Worm (Caenorhabditis elegans) whole organism, early embryonic: Measurements from ENCODE around the gene bus-17.

Experiments used
- B0310.2 ChIP-seq: sonication (generic microtip); optimal IDR thresholded peaks from 2 replicates; lab custom pipeline; 2016; ENCODE audit warnings: mild to moderate bottlenecking, missing genetic modification characterization, missing compliant biosample characterization
- F13C5.2 ChIP-seq: sonication (generic microtip); optimal IDR thresholded peaks from 2 replicates; lab custom pipeline; 2017; ENCODE audit warnings: mild to moderate bottlenecking, missing genetic modification characterization, inconsistent platforms, missing compliant biosample characterization
- aly-1 ChIP-seq: sonication (generic microtip); optimal IDR thresholded peaks from 2 replicates; lab custom pipeline; 2016; ENCODE audit warnings: missing genetic modification characterization, missing compliant biosample characterization
- ama-1 ChIP-seq: fragments of 150-350 bp; optimal IDR thresholded peaks from 2 replicates; lab custom pipeline; 2014
- ceh-13 ChIP-seq: fragments of 200-800 bp; sonication (Bioruptor generic); optimal IDR thresholded peaks from 2 replicates; lab custom pipeline; 2018; ENCODE audit warnings: mild to moderate bottlenecking, missing genetic modification characterization, missing compliant biosample characterization
- ceh-36 ChIP-seq: sonication (generic microtip); optimal IDR thresholded peaks from 2 replicates; lab custom pipeline; 2016; ENCODE audit warnings: missing genetic modification characterization, inconsistent platforms, missing compliant biosample characterization
- ets-7 ChIP-seq: sonication (generic microtip); optimal IDR thresholded peaks from 2 replicates; lab custom pipeline; 2016; ENCODE audit warnings: missing genotype, missing genetic modification characterization, missing compliant biosample characterization
- flt-1 ChIP-seq: fragments of 200-800 bp; sonication (Bioruptor generic); IDR thresholded peaks from 2 replicates; pipeline ENCODE4 v1.3.6; 2022; ENCODE audit warnings: missing genetic modification characterization, missing compliant biosample characterization
- hmbx-1 ChIP-seq: sonication (generic microtip); optimal IDR thresholded peaks from 2 replicates; lab custom pipeline; 2016; ENCODE audit warnings: mild to moderate bottlenecking, missing genetic modification characterization, missing compliant biosample characterization
- hmg-4 ChIP-seq: fragments of 200-800 bp; sonication (Bioruptor generic); optimal IDR thresholded peaks from 2 replicates; lab custom pipeline; 2018; ENCODE audit warnings: mild to moderate bottlenecking, missing genetic modification characterization, missing compliant biosample characterization
- hnd-1 ChIP-seq: sonication (generic microtip); optimal IDR thresholded peaks from 2 replicates; lab custom pipeline; 2016; ENCODE audit warnings: missing genetic modification characterization, missing compliant biosample characterization
- pes-1 ChIP-seq: fragments of 200-800 bp; sonication (Bioruptor generic); IDR thresholded peaks from 2 replicates; pipeline ENCODE4 v1.3.6; 2022; ENCODE audit warnings: missing genetic modification reagents, missing genetic modification characterization, missing compliant biosample characterization
- scrt-1 ChIP-seq: fragments of 200-800 bp; sonication (Bioruptor generic); IDR thresholded peaks from 2 replicates; pipeline ENCODE4 v1.3.6; 2022; ENCODE audit warnings: missing genetic modification characterization, missing compliant biosample characterization
- sea-1 ChIP-seq: fragments of 200-800 bp; sonication (Bioruptor generic); conservative IDR thresholded peaks from 2 replicates; pipeline ENCODE4 v1.3.6; 2022; ENCODE audit warnings: missing genetic modification characterization, missing compliant biosample characterization
- tbx-11 ChIP-seq: fragments of 200-800 bp; sonication (Bioruptor generic); IDR thresholded peaks from 2 replicates; pipeline ENCODE4 v1.3.6; 2022; ENCODE audit warnings: missing genetic modification characterization, missing compliant biosample characterization
- tbx-37 ChIP-seq: fragments of 200-800 bp; sonication (Bioruptor generic); conservative IDR thresholded peaks from 2 replicates; pipeline ENCODE4 v1.3.6; 2022; ENCODE audit warnings: missing genetic modification reagents, missing genetic modification characterization, missing compliant biosample characterization
- tra-4 ChIP-seq: sonication (generic microtip); optimal IDR thresholded peaks from 2 replicates; lab custom pipeline; 2017; ENCODE audit warnings: missing genetic modification characterization, missing compliant biosample characterization

bus-17 gene

ce11 chrX:15794977-15795376 is 28.8 kb upstream of the bus-17 start, which contains the start of gene Y7A5A.10:
Y7A5A.10 (minus strand) TSS chrX:15795077.
- no peak for TF ChIP-seq ama-1 (lab: Kevin White, UChicago)
- TF ChIP-seq hnd-1 (tag; lab: Kevin White, UChicago) = no peak
- no peak for TF ChIP-seq tra-4 (tag; lab: Kevin White, UChicago)
- no peak for TF ChIP-seq pes-1
- no peak for TF ChIP-seq scrt-1
- no peak for TF ChIP-seq ceh-13 (GFP tag; lab: Kevin White, UChicago)
- TF ChIP-seq sea-1 (GFP tag; lab: Robert Waterston, UW) = no peak
- no peak for TF ChIP-seq flt-1 (GFP tag; lab: Robert Waterston, UW)
- TF ChIP-seq tbx-11 (GFP tag; lab: Robert Waterston, UW) = no peak
- no peak for TF ChIP-seq aly-1 (tag; lab: Kevin White, UChicago)
- no peak for TF ChIP-seq ceh-36 (tag; lab: Kevin White, UChicago)
- TF ChIP-seq ets-7 (tag; lab: Kevin White, UChicago) = no peak
- TF ChIP-seq F13C5.2 (tag; lab: Kevin White, UChicago) = no peak
- TF ChIP-seq hmbx-1 (tag; lab: Kevin White, UChicago) = no peak
- TF ChIP-seq B0310.2 = no peak
- no peak for TF ChIP-seq tbx-37 (GFP tag; lab: Robert Waterston, UW)
- no peak for TF ChIP-seq hmg-4 (GFP tag; lab: Kevin White, UChicago)

ce11 chrX:15786726-15787125 is 20.6 kb upstream of the bus-17 start, which contains the start of gene Y7A5A.5:
Y7A5A.5 (minus strand) TSS chrX:15786826.
- TF ChIP-seq sea-1 (GFP tag; lab: Robert Waterston, UW) (no peak), hnd-1 (tag; lab: Kevin White, UChicago) (no peak), F13C5.2 (tag; lab: Kevin White, UChicago) (no peak), ama-1 (lab: Kevin White, UChicago) (no peak), hmbx-1 (tag; lab: Kevin White, UChicago) (no peak), aly-1 (tag; lab: Kevin White, UChicago) (no peak), ets-7 (tag; lab: Kevin White, UChicago) (no peak), tbx-37 (GFP tag; lab: Robert Waterston, UW) (no peak), flt-1 (GFP tag; lab: Robert Waterston, UW) (no peak), pes-1 (no peak), tra-4 (tag; lab: Kevin White, UChicago) (no peak), scrt-1 (no peak), ceh-36 (tag; lab: Kevin White, UChicago) (no peak), tbx-11 (GFP tag; lab: Robert Waterston, UW) (no peak), B0310.2 (no peak), ceh-13 (GFP tag; lab: Kevin White, UChicago) (no peak), hmg-4 (GFP tag; lab: Kevin White, UChicago) (no peak)

ce11 chrX:15784570-15784969 is 18.4 kb upstream of the bus-17 start, which contains the start of gene Y7A5A.3:
Y7A5A.3 (minus strand) TSS chrX:15784670.
- TF ChIP-seq aly-1 (tag; lab: Kevin White, UChicago) (no peak), pes-1 (no peak)

- TF ChIP-seq hmbx-1 (tag; lab: Kevin White, UChicago) (no peak), hnd-1 (tag; lab: Kevin White, UChicago) (no peak), F13C5.2 (tag; lab: Kevin White, UChicago) (no peak)
Observed at ce11 chrX:15782027-15782426, 15.9 kb upstream of the bus-17 start, which contains the start of gene Y7A5A.24. Y7A5A.24 (minus strand) TSS chrX:15782127.

- TF ChIP-seq pes-1 (no peak), B0310.2 (no peak), ets-7 (tag; lab: Kevin White, UChicago) (no peak), hmg-4 (GFP tag; lab: Kevin White, UChicago) (no peak), sea-1 (GFP tag; lab: Robert Waterston, UW) (no peak), hnd-1 (tag; lab: Kevin White, UChicago) (no peak), tbx-11 (GFP tag; lab: Robert Waterston, UW) (no peak), hmbx-1 (tag; lab: Kevin White, UChicago) (no peak), ceh-36 (tag; lab: Kevin White, UChicago) (no peak), F13C5.2 (tag; lab: Kevin White, UChicago) (no peak), tbx-37 (GFP tag; lab: Robert Waterston, UW) (no peak), ceh-13 (GFP tag; lab: Kevin White, UChicago) (no peak), scrt-1 (no peak), ama-1 (lab: Kevin White, UChicago) (no peak)
Observed at ce11 chrX:15779503-15779902, 13.3 kb upstream of the bus-17 start.

- no peak for TF ChIP-seq tbx-37 (GFP tag; lab: Robert Waterston, UW)
- TF ChIP-seq sea-1 (GFP tag; lab: Robert Waterston, UW) = no peak
- TF ChIP-seq ceh-36 (tag; lab: Kevin White, UChicago) = no peak
- no peak for TF ChIP-seq hmbx-1 (tag; lab: Kevin White, UChicago)
Observed at ce11 chrX:15773262-15773908, 7.2 kb upstream of the bus-17 start, which contains the start of gene Y7A5A.13. Y7A5A.13 (plus strand) TSS chrX:15773858.

ce11 chrX:15772674-15773073 is 6.5 kb upstream of the bus-17 start, which contains the start of gene Y7A5A.2:
Y7A5A.2 (minus strand) TSS chrX:15772735.
- no peak for TF ChIP-seq scrt-1
- TF ChIP-seq ceh-13 (GFP tag; lab: Kevin White, UChicago) = no peak
- no peak for TF ChIP-seq tbx-37 (GFP tag; lab: Robert Waterston, UW)

- TF ChIP-seq tra-4 (tag; lab: Kevin White, UChicago) (no peak), flt-1 (GFP tag; lab: Robert Waterston, UW) (no peak), hnd-1 (tag; lab: Kevin White, UChicago) (no peak), pes-1 (no peak), ceh-13 (GFP tag; lab: Kevin White, UChicago) (no peak), ceh-36 (tag; lab: Kevin White, UChicago) (no peak), ama-1 (lab: Kevin White, UChicago) (no peak), tbx-37 (GFP tag; lab: Robert Waterston, UW) (no peak), ets-7 (tag; lab: Kevin White, UChicago) (no peak)
Observed at ce11 chrX:15771411-15771810, 5.3 kb upstream of the bus-17 start, which contains the start of gene Y7A5A.1. Y7A5A.1 (minus strand) TSS chrX:15771493.
